ENCODE assay signal across 4 worm cellular contexts in the genomic region with DNA sequence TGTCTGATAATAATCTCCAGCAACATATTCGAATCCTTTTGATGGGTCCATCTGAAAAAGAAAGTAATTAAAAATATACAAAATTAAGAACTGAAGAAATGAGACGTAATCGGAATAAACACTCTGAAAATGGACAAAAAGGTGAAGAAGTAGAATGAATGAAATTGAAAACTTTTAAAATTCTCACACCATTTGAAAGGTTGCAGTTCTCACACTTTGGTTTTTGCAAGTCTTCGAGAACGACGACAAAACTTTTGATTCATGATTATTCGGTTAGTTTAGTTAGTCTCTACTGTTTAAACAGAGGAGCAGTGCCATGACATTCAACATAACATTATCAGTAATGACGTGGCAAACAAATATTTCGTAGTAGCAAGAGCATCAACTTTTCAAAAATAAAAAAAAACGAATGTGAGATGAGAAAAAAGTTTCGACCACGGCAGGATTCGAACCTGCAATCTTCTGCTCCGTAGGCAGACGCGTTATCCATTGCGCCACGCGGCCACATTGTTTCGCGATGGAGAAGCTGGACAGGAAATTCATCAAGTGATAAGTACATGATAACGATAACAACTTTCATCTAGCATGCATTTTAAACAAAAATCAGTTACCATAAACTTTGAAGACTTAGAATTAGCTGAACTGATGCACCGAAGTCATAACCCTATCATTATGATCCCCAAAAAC.
TF ChIP-seq lines count a peak whose summit lies in the region.

A gene (minus strand): TSS at position 51 of the 687 bp plus-strand sequence.

TF ChIP-seq in whole organism, L1 larva, 84 proteins besides CTCF, POLR2A, EP300 and RAD21 (continues in another document):
- no peak for TF ChIP-seq egl-13 (tag; optimal IDR thresholded peaks at IDR 0.05; lab: Kevin White, UChicago)
- peak in 1 of 2 experiments; percentile 27 for TF ChIP-seq lin-35 (GFP tag; optimal IDR thresholded peaks at IDR 0.05; lab: Kevin White, UChicago)
- TF ChIP-seq elt-2 (tag; optimal IDR thresholded peaks at IDR 0.05; lab: Kevin White, UChicago): peak; percentile 14
- no peak for TF ChIP-seq efl-1 (optimal IDR thresholded peaks at IDR 0.05; lab: Kevin White, UChicago)
- peak in 1 of 2 experiments; percentile 63 for TF ChIP-seq efl-1 (GFP tag; optimal IDR thresholded peaks at IDR 0.05 in 1 of 2; lab: Kevin White, UChicago)
- TF ChIP-seq nhr-12 (tag; optimal IDR thresholded peaks at IDR 0.05; lab: Kevin White, UChicago): no peak
- TF ChIP-seq pqm-1 (tag; optimal IDR thresholded peaks at IDR 0.05; lab: Kevin White, UChicago): no peak
- no peak for TF ChIP-seq F16B12.6 (tag; optimal IDR thresholded peaks at IDR 0.05; lab: Kevin White, UChicago)
- TF ChIP-seq ceh-82 (tag; optimal IDR thresholded peaks at IDR 0.05; lab: Kevin White, UChicago): no peak
- TF ChIP-seq nhr-19 (GFP tag; conservative IDR thresholded peaks at IDR 0.05; lab: Robert Waterston, UW): no peak
- no peak for TF ChIP-seq lin-39 (tag; optimal IDR thresholded peaks at IDR 0.05; lab: Kevin White, UChicago)
- no peak for TF ChIP-seq snu-23 (GFP tag; optimal IDR thresholded peaks at IDR 0.05; lab: Kevin White, UChicago)
- no peak for TF ChIP-seq fkh-4 (tag; optimal IDR thresholded peaks at IDR 0.05; lab: Kevin White, UChicago; ENCODE audit: borderline replicate concordance)
- no peak for TF ChIP-seq efl-3 (GFP tag; optimal IDR thresholded peaks at IDR 0.05; lab: Kevin White, UChicago)
- no peak for TF ChIP-seq pax-3 (tag; optimal IDR thresholded peaks at IDR 0.05; lab: Kevin White, UChicago)
- TF ChIP-seq nhr-11 (tag; optimal IDR thresholded peaks at IDR 0.05; lab: Kevin White, UChicago): no peak
- no peak for TF ChIP-seq ztf-11 (tag; optimal IDR thresholded peaks at IDR 0.05; lab: Kevin White, UChicago)
- no peak for TF ChIP-seq nhr-47 (tag; optimal IDR thresholded peaks at IDR 0.05; lab: Kevin White, UChicago)
- no peak for TF ChIP-seq unc-98 (GFP tag; IDR thresholded peaks at IDR 0.05; lab: Robert Waterston, UW)
- no peak for TF ChIP-seq grh-1 (GFP tag; IDR thresholded peaks at IDR 0.05; lab: Robert Waterston, UW)
- TF ChIP-seq mab-9 (GFP tag; IDR thresholded peaks at IDR 0.05; lab: Robert Waterston, UW): no peak

TF ChIP-seq in whole organism, L3 larva, 47 proteins besides CTCF, POLR2A, EP300 and RAD21:
- TF ChIP-seq elt-2 (tag; optimal IDR thresholded peaks at IDR 0.05; lab: Kevin White, UChicago) (peak; percentile 49), nhr-23 (tag; optimal IDR thresholded peaks at IDR 0.05; lab: Kevin White, UChicago) (no peak)
TF ChIP-seq in whole organism, L3 larva: peak in this region for 1.

TF ChIP-seq in whole organism, L4 larva, 104 proteins besides CTCF, POLR2A, EP300 and RAD21 (continues in another document):
- TF ChIP-seq nhr-237 (tag; optimal IDR thresholded peaks at IDR 0.05; lab: Kevin White, UChicago) (no peak), gei-8 (GFP tag; optimal IDR thresholded peaks at IDR 0.05; lab: Kevin White, UChicago) (no peak), lir-3 (tag; optimal IDR thresholded peaks at IDR 0.05; lab: Kevin White, UChicago) (no peak), php-3 (GFP tag; IDR thresholded peaks at IDR 0.05; lab: Robert Waterston, UW) (no peak), daf-16 (GFP tag; optimal IDR thresholded peaks at IDR 0.05; lab: Kevin White, UChicago) (peak in 1 of 2 experiments; percentile 64), daf-16 (tag; optimal IDR thresholded peaks at IDR 0.05; lab: Kevin White, UChicago) (no peak), tag-97 (GFP tag; IDR thresholded peaks at IDR 0.05; lab: Robert Waterston, UW) (no peak), unc-62 (GFP tag; optimal IDR thresholded peaks at IDR 0.05 in 1 of 2; lab: Kevin White, UChicago) (no peak), unc-62 (tag; optimal IDR thresholded peaks at IDR 0.05; lab: Kevin White, UChicago) (no peak), lsy-2 (tag; optimal IDR thresholded peaks at IDR 0.05; lab: Kevin White, UChicago) (no peak), nhr-76 (tag; optimal IDR thresholded peaks at IDR 0.05; lab: Kevin White, UChicago) (no peak), lim-7 (GFP tag; IDR thresholded peaks at IDR 0.05; lab: Robert Waterston, UW) (peak; percentile 69), zag-1 (tag; optimal IDR thresholded peaks at IDR 0.05; lab: Kevin White, UChicago) (no peak), F49E8.2 (tag; optimal IDR thresholded peaks at IDR 0.05; lab: Kevin White, UChicago; ENCODE audit: borderline replicate concordance) (no peak), lin-29 (GFP tag; IDR thresholded peaks at IDR 0.05; lab: Robert Waterston, UW) (no peak), fkh-10 (GFP tag; optimal IDR thresholded peaks at IDR 0.05; lab: Kevin White, UChicago) (no peak), hmg-1.1 (GFP tag; IDR thresholded peaks at IDR 0.05; lab: Robert Waterston, UW) (no peak), zfp-3 (GFP tag; conservative IDR thresholded peaks at IDR 0.05; lab: Robert Waterston, UW) (0 out of 2 replicates have a peak, but pooled peaks have one; percentile 16), dpl-1 (GFP tag; optimal IDR thresholded peaks at IDR 0.05; lab: Kevin White, UChicago) (no peak), nhr-41 (GFP tag; IDR thresholded peaks at IDR 0.05; lab: Robert Waterston, UW) (0 out of 2 replicates have a peak, but pooled peaks have one; percentile 15), Y105C5A.15 (GFP tag; IDR thresholded peaks at IDR 0.05; lab: Robert Waterston, UW) (no peak), F10B5.3 (tag; optimal IDR thresholded peaks at IDR 0.05; lab: Kevin White, UChicago) (no peak), sdz-12 (GFP tag; optimal IDR thresholded peaks at IDR 0.05; lab: Kevin White, UChicago) (no peak), lin-1 (GFP tag; IDR thresholded peaks at IDR 0.05; lab: Robert Waterston, UW) (no peak), daf-8 (GFP tag; IDR thresholded peaks at IDR 0.05; lab: Robert Waterston, UW) (no peak), ceh-32 (tag; optimal IDR thresholded peaks at IDR 0.05; lab: Kevin White, UChicago; ENCODE audit: poor library complexity) (no peak), egl-43 (GFP tag; IDR thresholded peaks at IDR 0.05; lab: Robert Waterston, UW) (peak; percentile 74; the same call in 1 of the 2 replicates), nhr-102 (tag; optimal IDR thresholded peaks at IDR 0.05; lab: Kevin White, UChicago) (no peak), mes-2 (tag; optimal IDR thresholded peaks at IDR 0.05; lab: Kevin White, UChicago; ENCODE audit: poor library complexity, severe bottlenecking) (peak; percentile 57), dve-1 (tag; optimal IDR thresholded peaks at IDR 0.05; lab: Kevin White, UChicago; ENCODE audit: insufficient read depth) (peak; percentile 19), nhr-6 (tag; optimal IDR thresholded peaks at IDR 0.05; lab: Kevin White, UChicago) (no peak)

TF ChIP-seq in whole organism, young adult, 124 proteins besides CTCF, POLR2A, EP300 and RAD21 (continues in another document):
- TF ChIP-seq lin-54 (GFP tag; optimal IDR thresholded peaks at IDR 0.05; lab: Kevin White, UChicago): peak; percentile 15
- no peak for TF ChIP-seq efl-1 (GFP tag; optimal IDR thresholded peaks at IDR 0.05; lab: Kevin White, UChicago)
- TF ChIP-seq snpc-3.4 (tag; optimal IDR thresholded peaks at IDR 0.05; lab: Kevin White, UChicago): peak; percentile 38
- TF ChIP-seq nhr-90 (tag; optimal IDR thresholded peaks at IDR 0.05; lab: Kevin White, UChicago): peak; percentile 11
- TF ChIP-seq tbp1 (GFP tag; optimal IDR thresholded peaks at IDR 0.05; lab: Kevin White, UChicago): peak; percentile 92
- peak; percentile 60; the same call in 1 of the 2 replicates for TF ChIP-seq D2030.7 (GFP tag; IDR thresholded peaks at IDR 0.05; lab: Robert Waterston, UW)
- peak; percentile 11 for TF ChIP-seq snpc-4 (GFP tag; optimal IDR thresholded peaks at IDR 0.05; lab: Kevin White, UChicago)
- TF ChIP-seq snpc-4 (tag; optimal IDR thresholded peaks at IDR 0.05; lab: Kevin White, UChicago): peak in 1 of 4 experiments; percentile 17
- peak in 1 of 2 experiments; percentile 11 for TF ChIP-seq rec-8 (tag; optimal IDR thresholded peaks at IDR 0.05; lab: Kevin White, UChicago)
- no peak for TF ChIP-seq Y67H2A.10 (GFP tag; conservative IDR thresholded peaks at IDR 0.05; lab: Robert Waterston, UW)
- TF ChIP-seq rcor-1 (GFP tag; IDR thresholded peaks at IDR 0.05; lab: Robert Waterston, UW): 0 out of 2 replicates have a peak, but pooled peaks have one; percentile 8
- TF ChIP-seq lir-1 (GFP tag; conservative IDR thresholded peaks at IDR 0.05; lab: Robert Waterston, UW): 0 out of 2 replicates have a peak, but pooled peaks have one; percentile 24
- no peak for TF ChIP-seq cebp-1 (GFP tag; IDR thresholded peaks at IDR 0.05; lab: Robert Waterston, UW)
- TF ChIP-seq cebp-1 (tag; optimal IDR thresholded peaks at IDR 0.05; lab: Kevin White, UChicago): peak; percentile 19
- peak; percentile 46 for TF ChIP-seq him-1 (tag; optimal IDR thresholded peaks at IDR 0.05; lab: Kevin White, UChicago)
- 0 out of 2 replicates have a peak, but pooled peaks have one; percentile 44 for TF ChIP-seq madf-3 (GFP tag; IDR thresholded peaks at IDR 0.05; lab: Robert Waterston, UW)
- TF ChIP-seq lsl-1 (GFP tag; optimal IDR thresholded peaks at IDR 0.05; lab: Kevin White, UChicago): peak; percentile 33
- peak; percentile 20 for TF ChIP-seq ZK185.1 (tag; optimal IDR thresholded peaks at IDR 0.05; lab: Kevin White, UChicago; ENCODE audit: poor library complexity, severe bottlenecking)
- TF ChIP-seq ceh-27 (GFP tag; optimal IDR thresholded peaks at IDR 0.05; lab: Kevin White, UChicago): peak; percentile 13
- TF ChIP-seq ceh-79 (tag; optimal IDR thresholded peaks at IDR 0.05; lab: Kevin White, UChicago): no peak
- no peak for TF ChIP-seq F57C9.4 (tag; optimal IDR thresholded peaks at IDR 0.05; lab: Kevin White, UChicago)
- TF ChIP-seq pbrm-1 (GFP tag; IDR thresholded peaks at IDR 0.05; lab: Robert Waterston, UW): peak; percentile 60
- TF ChIP-seq ztf-28 (GFP tag; IDR thresholded peaks at IDR 0.05; lab: Robert Waterston, UW): 0 out of 2 replicates have a peak, but pooled peaks have one; percentile 38
- TF ChIP-seq die-1 (tag; optimal IDR thresholded peaks at IDR 0.05; lab: Kevin White, UChicago): peak; percentile 35
- TF ChIP-seq hmg-1.2 (GFP tag; IDR thresholded peaks at IDR 0.05; lab: Robert Waterston, UW): peak; percentile 53
- TF ChIP-seq lin-26 (GFP tag; IDR thresholded peaks at IDR 0.05; lab: Robert Waterston, UW): peak; percentile 78
- TF ChIP-seq F33H1.4 (GFP tag; IDR thresholded peaks at IDR 0.05; lab: Robert Waterston, UW): peak; percentile 45
- peak; percentile 11 for TF ChIP-seq F23B12.7 (tag; optimal IDR thresholded peaks at IDR 0.05; lab: Kevin White, UChicago; ENCODE audit: insufficient read depth)
- 0 out of 2 replicates have a peak, but pooled peaks have one; percentile 25 for TF ChIP-seq ceh-91 (GFP tag; IDR thresholded peaks at IDR 0.05; lab: Robert Waterston, UW)
- no peak for TF ChIP-seq aptf-2 (GFP tag; conservative IDR thresholded peaks at IDR 0.05; lab: Robert Waterston, UW)
- 0 out of 2 replicates have a peak, but pooled peaks have one; percentile 29 for TF ChIP-seq bed-1 (GFP tag; IDR thresholded peaks at IDR 0.05; lab: Robert Waterston, UW)
- TF ChIP-seq rpc-1 (optimal IDR thresholded peaks at IDR 0.05; lab: Kevin White, UChicago): peak; percentile 64
- peak; percentile 79 for TF ChIP-seq rpc-1 (tag; optimal IDR thresholded peaks at IDR 0.05; lab: Kevin White, UChicago)
